Worm (Caenorhabditis elegans) whole organism, late embryonic: Measurements from ENCODE around the gene mdt-6.

Experiments used
- ahr-1 ChIP-seq: sonication (generic microtip); optimal IDR thresholded peaks from 2 replicates; lab custom pipeline; 2016; ENCODE audit warnings: missing genetic modification characterization, missing compliant biosample characterization
- ceh-9 ChIP-seq: sonication (generic microtip); optimal IDR thresholded peaks from 2 replicates; lab custom pipeline; 2016; ENCODE audit warnings: mild to moderate bottlenecking, missing genetic modification characterization, inconsistent platforms, missing compliant biosample characterization
- hlh-30 ChIP-seq: sonication (generic microtip); optimal IDR thresholded peaks from 2 replicates; lab custom pipeline; 2017; ENCODE audit warnings: antibody characterized with exemption, missing genetic modification characterization, missing compliant biosample characterization; ENCODE audit not compliant: insufficient read depth
- unc-55 ChIP-seq: sonication (generic microtip); optimal IDR thresholded peaks from 2 replicates; lab custom pipeline; 2017; ENCODE audit warnings: missing biosample characterization, missing genetic modification reagents, missing genetic modification characterization

DNA sequence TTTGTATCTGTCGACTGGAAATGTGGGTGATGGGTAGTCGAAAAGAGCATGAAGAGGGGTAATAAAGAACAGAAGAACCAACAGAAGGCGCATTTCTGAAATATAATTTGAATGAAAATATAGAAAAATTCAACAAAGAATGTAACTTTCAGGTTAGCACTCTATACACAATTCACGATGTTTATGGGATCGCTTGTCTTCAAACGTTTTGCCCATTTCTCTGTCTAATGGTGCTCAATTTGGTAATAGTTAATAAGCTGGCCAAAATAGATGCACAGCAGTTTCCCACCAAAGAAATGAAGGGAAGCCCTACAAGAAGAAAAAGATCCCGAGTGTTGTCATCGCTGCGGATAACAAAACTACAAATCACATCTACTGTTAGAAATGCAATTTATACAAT is 11.9 kb downstream of the mdt-6 start, which contains the start of gene F20A1.8:
- TF ChIP-seq ahr-1 (tag; lab: Kevin White, UChicago) (no peak), unc-55 (GFP tag; lab: Kevin White, UChicago) (no peak), ceh-9 (tag; lab: Kevin White, UChicago) (no peak), hlh-30 (tag; lab: Kevin White, UChicago) (no peak)
